Fruit fly (Drosophila melanogaster) whole organism, embryonic: ENCODE data around the gene CG33641.

Experiments used
- Adf1 ChIP-seq: fragments of 200-800 bp; sonication (Bioruptor generic); IDR thresholded peaks from 2 replicates; pipeline ENCODE4 v1.3.6; 2022; ENCODE audit warnings: missing biosample characterization, missing genetic modification characterization
- Antp ChIP-seq: fragments of 200-800 bp; sonication (Bioruptor generic); optimal IDR thresholded peaks from 3 replicates; lab custom pipeline; 2016; ENCODE audit warnings: missing biosample characterization, missing genetic modification characterization
- Awh ChIP-seq: fragments of 200-800 bp; sonication (Bioruptor generic); IDR thresholded peaks from 2 replicates; pipeline ENCODE4, ENCODE4 v1.3.6; 2022; ENCODE audit warnings: missing biosample characterization, missing genetic modification characterization
- CG12071 ChIP-seq: fragments of 200-800 bp; sonication (Bioruptor generic); optimal IDR thresholded peaks from 3 replicates; lab custom pipeline; 2018; ENCODE audit warnings: missing biosample characterization, mild to moderate bottlenecking, missing genetic modification characterization
- CG12659 ChIP-seq: fragments of 200-800 bp; sonication (Bioruptor generic); optimal IDR thresholded peaks from 3 replicates; lab custom pipeline; 2017; ENCODE audit warnings: mild to moderate bottlenecking, missing biosample characterization, missing genetic modification reagents, missing genetic modification characterization
- CG13296 ChIP-seq: fragments of 200-800 bp; sonication (Bioruptor generic); optimal IDR thresholded peaks from 3 replicates; lab custom pipeline; 2018; ENCODE audit warnings: missing biosample characterization, mild to moderate bottlenecking, missing genetic modification characterization
- CG13775 ChIP-seq: fragments of 200-800 bp; sonication (Bioruptor generic); optimal IDR thresholded peaks from 3 replicates; lab custom pipeline; 2017; ENCODE audit warnings: missing biosample characterization, mild to moderate bottlenecking, missing genetic modification characterization
- CG15269 ChIP-seq: fragments of 200-800 bp; sonication (Bioruptor generic); optimal IDR thresholded peaks from 2 replicates; lab custom pipeline; 2018; ENCODE audit warnings: missing biosample characterization, mild to moderate bottlenecking, missing genetic modification characterization, moderate library complexity
- CG1602 ChIP-seq: fragments of 200-800 bp; sonication (Bioruptor generic); optimal IDR thresholded peaks from 3 replicates; lab custom pipeline; 2016; ENCODE audit warnings: missing biosample characterization, missing genetic modification characterization
- CG17361 ChIP-seq: fragments of 200-800 bp; sonication (Bioruptor generic); IDR thresholded peaks from 3 replicates; pipeline ENCODE4 v1.3.6; 2022; ENCODE audit warnings: missing biosample characterization, missing genetic modification characterization
- CG18011 ChIP-seq: fragments of 200-800 bp; sonication (Bioruptor generic); optimal IDR thresholded peaks from 2 replicates; lab custom pipeline; 2017; ENCODE audit warnings: missing biosample characterization, missing genetic modification characterization, mild to moderate bottlenecking, moderate library complexity, missing genotype
- CG2120 ChIP-seq: fragments of 200-800 bp; sonication (Bioruptor generic); optimal IDR thresholded peaks from 3 replicates; lab custom pipeline; 2016; ENCODE audit warnings: missing biosample characterization, missing genetic modification characterization
- CG2678 ChIP-seq: fragments of 200-800 bp; sonication (Bioruptor generic); optimal IDR thresholded peaks from 3 replicates; lab custom pipeline; 2019; ENCODE audit warnings: missing biosample characterization, mild to moderate bottlenecking, missing genetic modification characterization, moderate library complexity
- CG2875 ChIP-seq: fragments of 200-800 bp; sonication (Bioruptor generic); optimal IDR thresholded peaks from 2 replicates; lab custom pipeline; 2017; ENCODE audit warnings: missing biosample characterization, mild to moderate bottlenecking, missing genetic modification characterization, missing genetic modification reagents
- CG2889 ChIP-seq: fragments of 200-800 bp; sonication (Bioruptor generic); IDR thresholded peaks from 3 replicates; pipeline ENCODE4 v1.3.6; 2022; ENCODE audit warnings: missing biosample characterization, missing genetic modification characterization
- CG34422 ChIP-seq: fragments of 200-800 bp; sonication (Bioruptor generic); IDR thresholded peaks from 3 replicates; pipeline ENCODE4 v1.3.6; 2022; ENCODE audit warnings: missing biosample characterization, missing genetic modification characterization
- CG3726 ChIP-seq: fragments of 200-800 bp; sonication (Bioruptor generic); IDR thresholded peaks from 3 replicates; pipeline ENCODE4, ENCODE4 v1.3.6; 2022; ENCODE audit warnings: missing biosample characterization, missing genetic modification characterization
- CG3838 ChIP-seq: fragments of 200-800 bp; sonication (Bioruptor generic); optimal IDR thresholded peaks from 3 replicates; lab custom pipeline; 2016; ENCODE audit warnings: missing biosample characterization, missing genetic modification characterization
- CG4820 ChIP-seq: fragments of 200-800 bp; sonication (Bioruptor generic); optimal IDR thresholded peaks from 3 replicates; lab custom pipeline; 2016; ENCODE audit warnings: missing biosample characterization, missing genetic modification characterization
- CG5953 ChIP-seq: fragments of 200-800 bp; sonication (Bioruptor generic); IDR thresholded peaks from 2 replicates; pipeline ENCODE4 v1.3.6; 2022; ENCODE audit warnings: missing biosample characterization, missing genetic modification characterization
- CG9609 ChIP-seq: fragments of 200-800 bp; sonication (Bioruptor generic); optimal IDR thresholded peaks from 3 replicates; lab custom pipeline; 2016; ENCODE audit warnings: missing biosample characterization, missing genetic modification characterization
- CG9876 ChIP-seq: fragments of 200-800 bp; sonication (Bioruptor generic); optimal IDR thresholded peaks from 2 replicates; lab custom pipeline; 2016; ENCODE audit warnings: missing biosample characterization, missing genetic modification characterization
- Chrac-16 ChIP-seq: fragments of 200-800 bp; sonication (Bioruptor generic); optimal IDR thresholded peaks from 3 replicates; lab custom pipeline; 2016; ENCODE audit warnings: missing biosample characterization, missing genetic modification characterization
- D19A ChIP-seq: fragments of 200-800 bp; optimal IDR thresholded peaks from 3 replicates; lab custom pipeline; 2019; ENCODE audit warnings: missing biosample characterization, mild to moderate bottlenecking, missing genetic modification characterization, moderate library complexity
- Dip3 ChIP-seq: fragments of 200-800 bp; sonication (Bioruptor generic); optimal IDR thresholded peaks from 3 replicates; lab custom pipeline; 2016; ENCODE audit warnings: missing biosample characterization, missing genetic modification characterization
- Fer1 ChIP-seq: fragments of 200-800 bp; sonication (Bioruptor generic); optimal IDR thresholded peaks from 2 replicates; lab custom pipeline; 2017; ENCODE audit warnings: missing biosample characterization, mild to moderate bottlenecking, missing genetic modification characterization
- HHEX ChIP-seq: fragments of 200-800 bp; sonication (Bioruptor generic); optimal IDR thresholded peaks from 3 replicates; lab custom pipeline; 2017; ENCODE audit warnings: missing biosample characterization, mild to moderate bottlenecking, missing genetic modification characterization, missing genetic modification reagents
- HLH3B ChIP-seq: fragments of 200-800 bp; sonication (Bioruptor generic); IDR thresholded peaks from 2 replicates; pipeline ENCODE4 v1.3.6; 2022; ENCODE audit warnings: missing biosample characterization, missing genetic modification characterization
- Hr51 ChIP-seq, 2 experiments: fragments of 200-800 bp; sonication (Bioruptor generic); optimal IDR thresholded peaks; 2 replicates in 1 of 2; 3 replicates in 1 of 2; lab custom pipeline; 2016 to 2018; ENCODE audit warnings: missing biosample characterization in 2 of 2, missing genetic modification characterization in 2 of 2, mild to moderate bottlenecking in 1 of 2, moderate library complexity in 1 of 2
- Meics ChIP-seq: fragments of 200-800 bp; sonication (Bioruptor generic); optimal IDR thresholded peaks from 2 replicates; lab custom pipeline; 2017; ENCODE audit warnings: missing biosample characterization, mild to moderate bottlenecking, missing genetic modification characterization
- NfI ChIP-seq: fragments of 200-800 bp; sonication (Bioruptor generic); optimal IDR thresholded peaks from 3 replicates; lab custom pipeline; 2018; ENCODE audit warnings: missing biosample characterization, mild to moderate bottlenecking, missing genetic modification characterization, moderate library complexity
- Oaz ChIP-seq: fragments of 200-800 bp; sonication (Bioruptor generic); IDR thresholded peaks from 2 replicates; pipeline ENCODE4 v1.3.6; 2022; ENCODE audit warnings: missing biosample characterization, missing genetic modification characterization
- PHDP ChIP-seq: fragments of 200-800 bp; sonication (Bioruptor generic); optimal IDR thresholded peaks from 3 replicates; lab custom pipeline; 2018; ENCODE audit warnings: missing biosample characterization, mild to moderate bottlenecking, missing genetic modification characterization, moderate library complexity
- Taf1 ChIP-seq: fragments of 200-800 bp; sonication (Bioruptor generic); IDR thresholded peaks from 2 replicates; pipeline ENCODE4 v1.3.6; 2022; ENCODE audit warnings: missing biosample characterization, missing genetic modification characterization
- ase ChIP-seq: fragments of 200-800 bp; sonication (Bioruptor generic); IDR thresholded peaks from 3 replicates; pipeline ENCODE4 v1.3.6; 2022; ENCODE audit warnings: missing biosample characterization, missing genetic modification characterization
- bsh ChIP-seq, 2 experiments: fragments of 200-800 bp; sonication (Bioruptor generic); optimal IDR thresholded peaks; 2 replicates each; lab custom pipeline; 2017 to 2018; ENCODE audit warnings: mild to moderate bottlenecking in 2 of 2, missing biosample characterization in 2 of 2, missing genetic modification characterization in 2 of 2, moderate library complexity in 1 of 2
- chif ChIP-seq, 2 experiments: fragments of 200-800 bp; sonication (Bioruptor generic); optimal IDR thresholded peaks; 3 replicates each; lab custom pipeline; 2016; ENCODE audit warnings: missing biosample characterization in 2 of 2, missing genetic modification characterization in 2 of 2
- crc ChIP-seq: fragments of 200-800 bp; sonication (Bioruptor generic); optimal IDR thresholded peaks from 2 replicates; lab custom pipeline; 2016; ENCODE audit warnings: missing biosample characterization, missing genetic modification characterization
- croc ChIP-seq: fragments of 200-800 bp; sonication (Bioruptor generic); conservative IDR thresholded peaks from 3 replicates; pipeline ENCODE4 v1.3.6; 2022; ENCODE audit warnings: missing biosample characterization, missing genetic modification characterization
- emc ChIP-seq: fragments of 200-800 bp; sonication (Bioruptor generic); optimal IDR thresholded peaks from 2 replicates; lab custom pipeline; 2016; ENCODE audit warnings: missing biosample characterization, missing genetic modification characterization
- esg ChIP-seq: fragments of 200-800 bp; sonication (Bioruptor generic); conservative IDR thresholded peaks from 2 replicates; pipeline ENCODE4 v1.3.6; 2022; ENCODE audit warnings: missing biosample characterization, missing genetic modification characterization
- her ChIP-seq: fragments of 200-800 bp; sonication (Bioruptor generic); optimal IDR thresholded peaks from 2 replicates; lab custom pipeline; 2016; ENCODE audit warnings: missing biosample characterization, missing genetic modification characterization
- hth ChIP-seq: fragments of >200 bp; optimal IDR thresholded peaks from 2 replicates; lab custom pipeline; 2017; ENCODE audit warnings: inconsistent platforms
- ind ChIP-seq: fragments of 200-800 bp; sonication (Bioruptor generic); optimal IDR thresholded peaks from 3 replicates; lab custom pipeline; 2016; ENCODE audit warnings: missing biosample characterization, missing genetic modification characterization
- inv ChIP-seq: fragments of 200-800 bp; sonication (Bioruptor generic); IDR thresholded peaks from 2 replicates; pipeline ENCODE4 v1.3.6; 2022; ENCODE audit warnings: missing biosample characterization, missing genetic modification characterization; ENCODE audit not compliant: partially characterized antibody
- lov ChIP-seq, 2 experiments: fragments of 200-800 bp in 1 of 2; fragments of >200 bp in 1 of 2; sonication (Bioruptor generic) in 1 of 2; IDR thresholded peaks in 1 of 2; optimal IDR thresholded peaks in 1 of 2; 2 replicates in 1 of 2; 3 replicates in 1 of 2; pipeline versions ENCODE4 v1.3.6 to Lab custom; 2017 to 2022; ENCODE audit warnings: missing biosample characterization in 1 of 2, missing genetic modification characterization in 1 of 2
- otp ChIP-seq: fragments of 200-800 bp; sonication (Bioruptor generic); IDR thresholded peaks from 3 replicates; pipeline ENCODE4, ENCODE4 v1.3.6; 2022; ENCODE audit warnings: missing biosample characterization, missing genetic modification characterization
- prd ChIP-seq, 3 experiments: fragments of >200 bp in 2 of 3; fragments of 200-800 bp in 1 of 3; sonication (Bioruptor generic) in 1 of 3; optimal IDR thresholded peaks in 2 of 3; IDR thresholded peaks in 1 of 3; 2 replicates in 2 of 3; 3 replicates in 1 of 3; pipeline versions ENCODE4 v1.3.6 to Lab custom; 2017 to 2022; ENCODE audit warnings: missing biosample characterization in 1 of 3, missing genetic modification characterization in 1 of 3
- tll ChIP-seq, 2 experiments: fragments of 200-800 bp in 1 of 2; fragments of >200 bp in 1 of 2; sonication (Bioruptor generic) in 1 of 2; optimal IDR thresholded peaks; 2 replicates each; lab custom pipeline; 2017 to 2019; ENCODE audit warnings: missing biosample characterization in 2 of 2, missing genetic modification characterization in 2 of 2, mild to moderate bottlenecking in 1 of 2, moderate library complexity in 1 of 2

The CG33641 gene

dm6 chr2L:13571791-13572451 is 43.1 kb downstream of the CG33641 start (continued):
- no peak for TF ChIP-seq croc (GFP tag; lab: Robert Waterston, UW)
- no peak for TF ChIP-seq Antp (GFP tag; lab: Kevin White, UChicago)
- TF ChIP-seq CG34422 (GFP tag; lab: Robert Waterston, UW) = no peak
- peak; percentile 14 for TF ChIP-seq PHDP (tag; lab: Kevin White, UChicago)
- no peak for TF ChIP-seq HLH3B (GFP tag; lab: Robert Waterston, UW)
- TF ChIP-seq CG3726 (GFP tag; lab: Robert Waterston, UW) = no peak
- no peak for TF ChIP-seq Dip3 (GFP tag; lab: Kevin White, UChicago)
- TF ChIP-seq CG2678 = peak; percentile 74
- no peak for TF ChIP-seq HHEX
- TF ChIP-seq CG12071 (GFP tag; lab: Kevin White, UChicago) = no peak
- TF ChIP-seq Taf1 (GFP tag; lab: Robert Waterston, UW) = no peak
- no peak for TF ChIP-seq chif (GFP tag; optimal IDR thresholded peaks at IDR 0.05; lab: Kevin White, UChicago)
- peak; percentile 53 for TF ChIP-seq Meics (GFP tag; lab: Kevin White, UChicago)
- no peak for TF ChIP-seq Oaz (GFP tag; lab: Robert Waterston, UW)
- no peak for TF ChIP-seq CG9609
- no peak for TF ChIP-seq CG5953 (GFP tag; lab: Robert Waterston, UW)
- TF ChIP-seq lov (optimal IDR thresholded peaks at IDR 0.05; lab: Kevin White, UChicago) = no peak
- TF ChIP-seq lov (GFP tag; IDR thresholded peaks at IDR 0.05; lab: Robert Waterston, UW) = no peak
- no peak for TF ChIP-seq CG2875 (GFP tag; lab: Kevin White, UChicago)
- TF ChIP-seq Chrac-16 = no peak
- TF ChIP-seq Fer1 (GFP tag; lab: Kevin White, UChicago) = no peak
- TF ChIP-seq Awh (GFP tag; lab: Robert Waterston, UW) = no peak
- no peak for TF ChIP-seq tll (GFP tag; optimal IDR thresholded peaks at IDR 0.05; lab: Kevin White, UChicago)
- no peak for TF ChIP-seq crc (GFP tag; lab: Kevin White, UChicago)
- no peak for TF ChIP-seq CG2889
- peak in 1 of 2 experiments; percentile 51 for TF ChIP-seq bsh (GFP tag; optimal IDR thresholded peaks at IDR 0.05; lab: Kevin White, UChicago)
- peak in 1 of 2 experiments; percentile 47 for TF ChIP-seq Hr51 (GFP tag; optimal IDR thresholded peaks at IDR 0.05; lab: Kevin White, UChicago)
- peak; percentile 73 for TF ChIP-seq CG17361 (GFP tag; lab: Robert Waterston, UW)
- no peak for TF ChIP-seq CG12659 (GFP tag; lab: Kevin White, UChicago)
- no peak for TF ChIP-seq CG3838 (GFP tag; lab: Kevin White, UChicago)
- no peak for TF ChIP-seq ind
- TF ChIP-seq CG9876 (GFP tag; lab: Kevin White, UChicago) = no peak
- no peak for TF ChIP-seq prd (optimal IDR thresholded peaks at IDR 0.05; lab: Kevin White, UChicago)
- TF ChIP-seq prd (GFP tag; IDR thresholded peaks at IDR 0.05; lab: Robert Waterston, UW) = no peak; the same call in 2 of the 3 replicates
- no peak for TF ChIP-seq CG13775 (GFP tag; lab: Kevin White, UChicago)
- no peak for TF ChIP-seq CG4820 (GFP tag; lab: Kevin White, UChicago)
- TF ChIP-seq esg (GFP tag; lab: Robert Waterston, UW) = no peak
- no peak for TF ChIP-seq CG18011
- TF ChIP-seq CG15269 (tag; lab: Kevin White, UChicago) = peak; percentile 38
- no peak for TF ChIP-seq her (GFP tag; lab: Kevin White, UChicago)
- TF ChIP-seq emc = no peak
- TF ChIP-seq CG2120 (GFP tag; lab: Kevin White, UChicago) = no peak
- no peak for TF ChIP-seq CG1602
- 0 out of 3 replicates have a peak, but pooled peaks have one; percentile 7 for TF ChIP-seq otp (GFP tag; lab: Robert Waterston, UW)
- no peak for TF ChIP-seq ase
- no peak for TF ChIP-seq inv (GFP tag; lab: Robert Waterston, UW)
- TF ChIP-seq D19A = peak; percentile 34
- TF ChIP-seq Adf1 (GFP tag; lab: Robert Waterston, UW) = no peak
- TF ChIP-seq hth = no peak
- TF ChIP-seq CG13296 = peak; percentile 42
- TF ChIP-seq NfI = no peak
